Fruit fly (Drosophila melanogaster) whole organism, wandering third instar larva: ENCODE results near the gene CG12502.

Experiments used
- CG32264 ChIP-seq: fragments of 200-800 bp; sonication (Bioruptor generic); optimal IDR thresholded peaks from 2 replicates; lab custom pipeline; 2016; ENCODE audit warnings: missing biosample characterization, missing genetic modification characterization
- Hr78 ChIP-seq: fragments of >200 bp; optimal IDR thresholded peaks from 2 replicates; lab custom pipeline; 2017; ENCODE audit warnings: missing biosample characterization, missing genetic modification characterization
- Vsx2 ChIP-seq: fragments of 200-300, 225-300 bp; sonication (Bioruptor generic); optimal IDR thresholded peaks from 2 replicates; lab custom pipeline; 2018; ENCODE audit warnings: missing biosample characterization, missing genetic modification characterization; ENCODE audit not compliant: partially characterized antibody
- dl ChIP-seq, 2 experiments: fragments of 175-275, 200-275 bp in 1 of 2; fragments of 200-275 bp in 1 of 2; sonication (Bioruptor generic); optimal IDR thresholded peaks; lab custom pipeline; 2018; ENCODE audit warnings: mild to moderate bottlenecking in 2 of 2, missing biosample characterization in 2 of 2, missing genetic modification characterization in 2 of 2, moderate library complexity in 2 of 2; ENCODE audit not compliant: partially characterized antibody in 2 of 2, insufficient read depth in 1 of 2
- foxo ChIP-seq, 2 experiments: fragments of 200-800 bp; sonication (Bioruptor generic); optimal IDR thresholded peaks; 2 replicates in 1 of 2; 3 replicates in 1 of 2; lab custom pipeline; 2016 to 2017; ENCODE audit warnings: missing biosample characterization in 2 of 2, missing genetic modification characterization in 2 of 2
- h ChIP-seq: fragments of 200-800 bp; sonication (Bioruptor generic); optimal IDR thresholded peaks from 3 replicates; lab custom pipeline; 2016; ENCODE audit warnings: missing biosample characterization, mild to moderate bottlenecking, missing genetic modification characterization
- lola ChIP-seq: fragments of >200 bp; optimal IDR thresholded peaks from 2 replicates; lab custom pipeline; 2017; ENCODE audit warnings: missing biosample characterization, missing genetic modification characterization
- pan ChIP-seq: fragments of >200 bp; optimal IDR thresholded peaks from 2 replicates; lab custom pipeline; 2017
- psq ChIP-seq: fragments of 200-800 bp; sonication (Bioruptor generic); optimal IDR thresholded peaks from 3 replicates; lab custom pipeline; 2017; ENCODE audit warnings: missing biosample characterization, mild to moderate bottlenecking, missing genetic modification characterization, moderate library complexity
- sv ChIP-seq: fragments of 200-800 bp; sonication (Bioruptor generic); optimal IDR thresholded peaks from 3 replicates; lab custom pipeline; 2016; ENCODE audit warnings: missing biosample characterization, missing genetic modification characterization
- usp ChIP-seq: fragments of >200 bp; optimal IDR thresholded peaks from 2 replicates; lab custom pipeline; 2017; ENCODE audit warnings: missing biosample characterization, missing genetic modification characterization

DNA sequence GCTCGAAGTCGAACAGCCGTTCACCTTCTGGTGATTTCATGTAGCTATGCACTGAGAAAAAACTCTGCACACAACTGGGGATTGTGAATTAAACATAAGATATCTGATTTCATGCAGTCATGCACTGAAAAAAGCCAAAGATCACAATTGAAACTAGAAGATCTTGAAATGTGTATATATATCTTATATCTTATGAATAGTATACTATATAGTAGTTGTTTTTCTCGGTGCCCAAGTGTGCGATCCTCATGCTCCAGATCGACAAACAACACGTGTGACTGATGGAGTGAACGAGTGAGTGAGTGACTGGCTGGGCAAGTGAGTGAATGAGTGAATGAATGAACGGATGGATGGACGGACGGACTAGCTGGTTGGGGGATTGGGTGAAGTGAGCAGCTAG lies 43.2 kb upstream of the CG12502 start:
- TF ChIP-seq usp (no peak), dl (GFP tag; optimal IDR thresholded peaks at IDR 0.05; lab: Kevin White, UChicago; ENCODE audit: insufficient read depth in 1 of 2, partially characterized antibody in 2 of 2) (no peak), sv (GFP tag; lab: Kevin White, UChicago) (no peak), h (GFP tag; lab: Kevin White, UChicago) (peak; percentile 55), foxo (GFP tag; optimal IDR thresholded peaks at IDR 0.05; lab: Kevin White, UChicago) (peak in 1 of 2 experiments; percentile 41), lola (no peak), pan (lab: Kevin White, UChicago) (no peak), Vsx2 (GFP tag; lab: Kevin White, UChicago) (no peak), Hr78 (GFP tag; lab: Kevin White, UChicago) (no peak), psq (GFP tag; lab: Kevin White, UChicago) (peak; percentile 16), CG32264 (no peak)
